Fruit fly (Drosophila melanogaster): Measurements from ENCODE around the gene CG4991.

CG4991 gene

dm6 chrX:17078139-17078977, 13.3 kb upstream of the CG4991 start, which contains the start of gene CG4949:
Gene CG4949, plus strand, starts transcription at chrX:17078836.
- no peak for TF ChIP-seq Sox102F (GFP tag; optimal IDR thresholded peaks at IDR 0.05)
- TF ChIP-seq Blimp-1 (GFP tag; optimal IDR thresholded peaks at IDR 0.05) = no peak
- no peak for TF ChIP-seq ss (GFP tag; optimal IDR thresholded peaks at IDR 0.05)
- no peak for TF ChIP-seq Eip75B (GFP tag; optimal IDR thresholded peaks at IDR 0.05)
- no peak for TF ChIP-seq Sox14 (GFP tag; optimal IDR thresholded peaks at IDR 0.05)
- TF ChIP-seq CG6163 (GFP tag; IDR thresholded peaks at IDR 0.05) = no peak
- TF ChIP-seq CG6854 (GFP tag; optimal IDR thresholded peaks at IDR 0.05) = no peak
- TF ChIP-seq topi (GFP tag; optimal IDR thresholded peaks at IDR 0.05) = no peak
- peak; percentile 37 for TF ChIP-seq CG15336 (GFP tag; IDR thresholded peaks at IDR 0.05)
- peak; percentile 19 for TF ChIP-seq Lpt (GFP tag; optimal IDR thresholded peaks at IDR 0.05)
- no peak for TF ChIP-seq CG7368 (GFP tag; optimal IDR thresholded peaks at IDR 0.05)
- no peak for TF ChIP-seq CG11294 (GFP tag; IDR thresholded peaks at IDR 0.05)
- no peak for TF ChIP-seq CG6808 (GFP tag; optimal IDR thresholded peaks at IDR 0.05)
- TF ChIP-seq svp (GFP tag) = peak; percentile 51
- TF ChIP-seq CG8119 (GFP tag; IDR thresholded peaks at IDR 0.05) = peak; percentile 44; the same call in 1 of the 3 replicates
- TF ChIP-seq CG16779 (tag; optimal IDR thresholded peaks at IDR 0.05) = no peak
- no peak for TF ChIP-seq Sox15 (GFP tag; optimal IDR thresholded peaks at IDR 0.05)
- no peak for TF ChIP-seq vri (GFP tag; optimal IDR thresholded peaks at IDR 0.05)
- no peak for TF ChIP-seq net (GFP tag; optimal IDR thresholded peaks at IDR 0.05)
- TF ChIP-seq CG31627 (GFP tag; optimal IDR thresholded peaks at IDR 0.05) = no peak
- no peak for TF ChIP-seq Hr39 (GFP tag; optimal IDR thresholded peaks at IDR 0.05)
- no peak for TF ChIP-seq Hr38 (GFP tag; optimal IDR thresholded peaks at IDR 0.05)
- peak; percentile 34 for TF ChIP-seq pdm3 (GFP tag; optimal IDR thresholded peaks at IDR 0.05)
- peak; percentile 16 for TF ChIP-seq CG8632 (GFP tag; optimal IDR thresholded peaks at IDR 0.05)
- TF ChIP-seq fd59A (GFP tag; optimal IDR thresholded peaks at IDR 0.05) = no peak
- no peak for TF ChIP-seq fkh (GFP tag; optimal IDR thresholded peaks at IDR 0.05)
- no peak for TF ChIP-seq Gug (GFP tag; IDR thresholded peaks at IDR 0.05)
- peak; percentile 27 for TF ChIP-seq Eip78C (GFP tag)
- peak; percentile 28 for TF ChIP-seq OdsH (GFP tag; optimal IDR thresholded peaks at IDR 0.05)
- TF ChIP-seq Ets21C (GFP tag; optimal IDR thresholded peaks at IDR 0.05) = no peak
- TF ChIP-seq Smox (GFP tag; optimal IDR thresholded peaks at IDR 0.05) = no peak
- no peak for TF ChIP-seq Eip93F (GFP tag; optimal IDR thresholded peaks at IDR 0.05)
- TF ChIP-seq cyc (GFP tag; optimal IDR thresholded peaks at IDR 0.05) = no peak
- TF ChIP-seq CG11762 (GFP tag; optimal IDR thresholded peaks at IDR 0.05; ENCODE audit: insufficient read depth) = no peak
- no peak for TF ChIP-seq eg (GFP tag; IDR thresholded peaks at IDR 0.05)
- TF ChIP-seq acj6 (GFP tag; optimal IDR thresholded peaks at IDR 0.05) = peak; percentile 24
- peak; percentile 6 for TF ChIP-seq CG34406 (GFP tag; optimal IDR thresholded peaks at IDR 0.05)
- TF ChIP-seq Hr4 (GFP tag; optimal IDR thresholded peaks at IDR 0.05) = no peak
- no peak for TF ChIP-seq CG8319 (GFP tag; optimal IDR thresholded peaks at IDR 0.05)
- no peak for TF ChIP-seq CG4318 (GFP tag; optimal IDR thresholded peaks at IDR 0.05)
- no peak for TF ChIP-seq dac (GFP tag; optimal IDR thresholded peaks at IDR 0.05)
- TF ChIP-seq CG10669 (GFP tag; optimal IDR thresholded peaks at IDR 0.05) = no peak
- no peak for TF ChIP-seq CG3919 (GFP tag; optimal IDR thresholded peaks at IDR 0.05)
- TF ChIP-seq esn (GFP tag; optimal IDR thresholded peaks at IDR 0.05) = peak; percentile 15
- TF ChIP-seq CG9139 (GFP tag; optimal IDR thresholded peaks at IDR 0.05) = no peak
- TF ChIP-seq CG1621 (tag; optimal IDR thresholded peaks at IDR 0.05) = no peak
- TF ChIP-seq CG32006 (GFP tag; optimal IDR thresholded peaks at IDR 0.05) = peak; percentile 17
- TF ChIP-seq achi (GFP tag; optimal IDR thresholded peaks at IDR 0.05) = no peak
- no peak for TF ChIP-seq spab (GFP tag; optimal IDR thresholded peaks at IDR 0.05)
- no peak for TF ChIP-seq salr (GFP tag; optimal IDR thresholded peaks at IDR 0.05)
- no peak for TF ChIP-seq CG6792 (GFP tag; optimal IDR thresholded peaks at IDR 0.05)
